Fruit fly (Drosophila melanogaster) whole organism, pupa: ENCODE data around the gene CG33688.

Source experiments
- CG14655 ChIP-seq: fragments of 200-800 bp; sonication (Bioruptor generic); optimal IDR thresholded peaks from 3 replicates; lab custom pipeline; 2017; ENCODE audit warnings: mild to moderate bottlenecking, missing biosample characterization, missing genetic modification reagents, missing genetic modification characterization
- Pif1B ChIP-seq: fragments of 200-800 bp; sonication (Bioruptor generic); optimal IDR thresholded peaks from 3 replicates; lab custom pipeline; 2016; ENCODE audit warnings: missing biosample characterization, missing genetic modification characterization
- fd96Ca ChIP-seq: fragments of 200-800 bp; sonication (Bioruptor generic); IDR thresholded peaks from 3 replicates; pipeline ENCODE4 v1.3.6; 2022; ENCODE audit warnings: missing biosample characterization, missing genetic modification characterization

dm6 chr3L:16183493-16183892, 15.5 kb upstream of the CG33688 start:
- TF ChIP-seq fd96Ca (GFP tag; lab: Robert Waterston, UW) (no peak), CG14655 (no peak), Pif1B (GFP tag; lab: Kevin White, UChicago) (no peak)
